Fruit fly (Drosophila melanogaster) whole organism, embryonic: ENCODE data around the gene Gip.
A peak's percentile ranks its signal among the peaks of the same experiment; 100 is the strongest.

Source experiments
- Awh ChIP-seq: fragments of 200-800 bp; sonication (Bioruptor generic); IDR thresholded peaks from 2 replicates; pipeline ENCODE4, ENCODE4 v1.3.6; 2022; ENCODE audit warnings: missing biosample characterization, missing genetic modification characterization
- CG10267 ChIP-seq: fragments of 200-800 bp; sonication (Bioruptor generic); optimal IDR thresholded peaks from 2 replicates; lab custom pipeline; 2018; ENCODE audit warnings: missing biosample characterization, mild to moderate bottlenecking, missing genetic modification characterization, moderate library complexity
- CG10274 ChIP-seq: fragments of 200-800 bp; sonication (Bioruptor generic); optimal IDR thresholded peaks from 3 replicates; lab custom pipeline; 2017; ENCODE audit warnings: missing biosample characterization, mild to moderate bottlenecking, missing genetic modification characterization
- CG10565 ChIP-seq: fragments of 200-800 bp; sonication (Bioruptor generic); optimal IDR thresholded peaks from 3 replicates; lab custom pipeline; 2016; ENCODE audit warnings: missing biosample characterization, mild to moderate bottlenecking, missing genetic modification characterization
- CG11504 ChIP-seq: fragments of 200-800 bp; sonication (Bioruptor generic); optimal IDR thresholded peaks from 3 replicates; lab custom pipeline; 2019; ENCODE audit warnings: missing biosample characterization, mild to moderate bottlenecking, missing genetic modification characterization, moderate library complexity
- CG12071 ChIP-seq: fragments of 200-800 bp; sonication (Bioruptor generic); optimal IDR thresholded peaks from 3 replicates; lab custom pipeline; 2018; ENCODE audit warnings: missing biosample characterization, mild to moderate bottlenecking, missing genetic modification characterization
- CG12219 ChIP-seq: fragments of 200-800 bp; sonication (Bioruptor generic); optimal IDR thresholded peaks from 3 replicates; lab custom pipeline; 2018; ENCODE audit warnings: missing biosample characterization, mild to moderate bottlenecking, missing genetic modification characterization
- CG13894 ChIP-seq: fragments of 200-800 bp; sonication (Bioruptor generic); optimal IDR thresholded peaks from 3 replicates; lab custom pipeline; 2018; ENCODE audit warnings: missing biosample characterization, mild to moderate bottlenecking, missing genetic modification characterization, moderate library complexity
- CG14050 ChIP-seq: fragments of 200-800 bp; sonication (Bioruptor generic); IDR thresholded peaks from 3 replicates; pipeline ENCODE4 v1.3.6; 2022; ENCODE audit warnings: missing biosample characterization, missing genetic modification characterization
- CG16813 ChIP-seq: fragments of 200-800 bp; sonication (Bioruptor generic); IDR thresholded peaks from 3 replicates; pipeline ENCODE4 v1.3.6; 2022; ENCODE audit warnings: missing biosample characterization, missing genetic modification characterization; ENCODE audit not compliant: partially characterized antibody
- CG1792 ChIP-seq: fragments of 200-800 bp; sonication (Bioruptor generic); optimal IDR thresholded peaks from 2 replicates; lab custom pipeline; 2016; ENCODE audit warnings: missing biosample characterization, missing genetic modification characterization
- CG18011 ChIP-seq: fragments of 200-800 bp; sonication (Bioruptor generic); optimal IDR thresholded peaks from 2 replicates; lab custom pipeline; 2017; ENCODE audit warnings: missing biosample characterization, missing genetic modification characterization, mild to moderate bottlenecking, moderate library complexity, missing genotype
- CG3065 ChIP-seq: fragments of 200-800 bp; sonication (Bioruptor generic); optimal IDR thresholded peaks from 2 replicates; lab custom pipeline; 2016; ENCODE audit warnings: missing biosample characterization, missing genetic modification characterization
- CG31388 ChIP-seq: fragments of 200-800 bp; sonication (Bioruptor generic); optimal IDR thresholded peaks from 2 replicates; lab custom pipeline; 2016; ENCODE audit warnings: missing biosample characterization, missing genetic modification characterization
- CG4730 ChIP-seq: fragments of 200-800 bp; sonication (Bioruptor generic); IDR thresholded peaks from 2 replicates; pipeline ENCODE4 v1.3.6; 2022; ENCODE audit warnings: missing biosample characterization, missing genetic modification characterization
- CG6654 ChIP-seq: fragments of 200-800 bp; sonication (Bioruptor generic); optimal IDR thresholded peaks from 2 replicates; lab custom pipeline; 2017; ENCODE audit warnings: missing biosample characterization, mild to moderate bottlenecking, missing genetic modification characterization
- CG7357 ChIP-seq: fragments of 200-800 bp; sonication (Bioruptor generic); IDR thresholded peaks from 3 replicates; pipeline ENCODE4 v1.3.6; 2022; ENCODE audit warnings: missing biosample characterization, missing genetic modification characterization
- CG9817 ChIP-seq: fragments of 200-800 bp; sonication (Bioruptor generic); optimal IDR thresholded peaks from 2 replicates; lab custom pipeline; 2018; ENCODE audit warnings: missing biosample characterization, mild to moderate bottlenecking, missing genetic modification characterization, moderate library complexity
- D ChIP-seq, 2 experiments: fragments of 200-800 bp in 1 of 2; fragments of >200 bp in 1 of 2; sonication (Bioruptor generic) in 1 of 2; optimal IDR thresholded peaks; 2 replicates in 1 of 2; 3 replicates in 1 of 2; lab custom pipeline; 2017; ENCODE audit warnings: mild to moderate bottlenecking in 1 of 2, missing biosample characterization in 1 of 2, missing genetic modification characterization in 1 of 2, missing genetic modification reagents in 1 of 2
- Dad ChIP-seq: fragments of 200-800 bp; sonication (Bioruptor generic); optimal IDR thresholded peaks from 3 replicates; lab custom pipeline; 2016; ENCODE audit warnings: missing biosample characterization, missing genetic modification characterization
- Dref ChIP-seq: fragments of 200-800 bp; sonication (Bioruptor generic); IDR thresholded peaks from 2 replicates; pipeline ENCODE4 v1.3.6; 2022; ENCODE audit warnings: missing biosample characterization, missing genetic modification characterization
- Drgx ChIP-seq: fragments of 200-800 bp; sonication (Bioruptor generic); IDR thresholded peaks from 2 replicates; pipeline ENCODE4 v1.3.6; 2022; ENCODE audit warnings: missing biosample characterization, missing genetic modification characterization
- E2f1 ChIP-seq: fragments of 200-800 bp; sonication (Bioruptor generic); IDR thresholded peaks from 2 replicates; pipeline ENCODE4 v1.3.6; 2022; ENCODE audit warnings: missing biosample characterization, missing genetic modification characterization
- Hand ChIP-seq: fragments of 200-800 bp; sonication (Bioruptor generic); optimal IDR thresholded peaks from 2 replicates; lab custom pipeline; 2017; ENCODE audit warnings: mild to moderate bottlenecking, missing biosample characterization, missing genetic modification reagents, missing genetic modification characterization
- Hmx ChIP-seq: fragments of 200-800 bp; sonication (Bioruptor generic); optimal IDR thresholded peaks from 2 replicates; lab custom pipeline; 2016; ENCODE audit warnings: missing biosample characterization, missing genetic modification characterization
- Hr39 ChIP-seq: fragments of >200 bp; optimal IDR thresholded peaks from 2 replicates; lab custom pipeline; 2017
- MESR4 ChIP-seq: fragments of 200-800 bp; sonication (Bioruptor generic); optimal IDR thresholded peaks from 2 replicates; lab custom pipeline; 2018; ENCODE audit warnings: missing biosample characterization, mild to moderate bottlenecking, missing genetic modification characterization, moderate library complexity
- Meics ChIP-seq: fragments of 200-800 bp; sonication (Bioruptor generic); optimal IDR thresholded peaks from 2 replicates; lab custom pipeline; 2017; ENCODE audit warnings: missing biosample characterization, mild to moderate bottlenecking, missing genetic modification characterization
- NC2α ChIP-seq: fragments of 200-800 bp; sonication (Bioruptor generic); optimal IDR thresholded peaks from 2 replicates; lab custom pipeline; 2016; ENCODE audit warnings: missing biosample characterization, missing genetic modification characterization
- NC2β ChIP-seq: fragments of 200-800 bp; sonication (Bioruptor generic); optimal IDR thresholded peaks from 2 replicates; lab custom pipeline; 2016; ENCODE audit warnings: missing biosample characterization, missing genetic modification characterization
- Usf ChIP-seq: fragments of 200-800 bp; sonication (Bioruptor generic); optimal IDR thresholded peaks from 2 replicates; lab custom pipeline; 2017; ENCODE audit warnings: missing genotype, missing biosample characterization, missing genetic modification characterization
- cato ChIP-seq: fragments of 200-800 bp; sonication (Bioruptor generic); optimal IDR thresholded peaks from 2 replicates; lab custom pipeline; 2016; ENCODE audit warnings: missing biosample characterization, missing genetic modification characterization, borderline replicate concordance
- corto ChIP-seq: fragments of 200-800 bp; sonication (Bioruptor generic); optimal IDR thresholded peaks from 2 replicates; lab custom pipeline; 2016; ENCODE audit warnings: missing biosample characterization, mild to moderate bottlenecking, missing genetic modification characterization, moderate library complexity
- croc ChIP-seq: fragments of 200-800 bp; sonication (Bioruptor generic); conservative IDR thresholded peaks from 3 replicates; pipeline ENCODE4 v1.3.6; 2022; ENCODE audit warnings: missing biosample characterization, missing genetic modification characterization
- dan ChIP-seq: fragments of 200-800 bp; sonication (Bioruptor generic); IDR thresholded peaks from 2 replicates; pipeline ENCODE4 v1.3.6; 2022; ENCODE audit warnings: missing biosample characterization, missing genetic modification characterization
- dimm ChIP-seq: fragments of 200-800 bp; sonication (Bioruptor generic); IDR thresholded peaks from 2 replicates; pipeline ENCODE4 v1.3.6; 2022; ENCODE audit warnings: missing biosample characterization, missing genetic modification characterization
- emc ChIP-seq: fragments of 200-800 bp; sonication (Bioruptor generic); optimal IDR thresholded peaks from 2 replicates; lab custom pipeline; 2016; ENCODE audit warnings: missing biosample characterization, missing genetic modification characterization
- gt ChIP-seq: fragments of 200-800 bp; sonication (Bioruptor generic); IDR thresholded peaks from 2 replicates; pipeline ENCODE4 v1.3.6; 2022; ENCODE audit warnings: missing biosample characterization, missing genetic modification characterization
- jumu ChIP-seq: fragments of 200-800 bp; sonication (Bioruptor generic); optimal IDR thresholded peaks from 3 replicates; lab custom pipeline; 2016; ENCODE audit warnings: missing biosample characterization, missing genetic modification characterization
- kah ChIP-seq: fragments of 200-800 bp; sonication (Bioruptor generic); optimal IDR thresholded peaks from 2 replicates; lab custom pipeline; 2018; ENCODE audit warnings: missing biosample characterization, mild to moderate bottlenecking, missing genetic modification characterization
- knrl ChIP-seq: fragments of 200-800 bp; sonication (Bioruptor generic); IDR thresholded peaks from 3 replicates; pipeline ENCODE4 v1.3.6; 2022; ENCODE audit warnings: missing biosample characterization, missing genetic modification characterization; ENCODE audit not compliant: partially characterized antibody
- mld ChIP-seq: fragments of 200-800 bp; sonication (Bioruptor generic); IDR thresholded peaks from 3 replicates; pipeline ENCODE4 v1.3.6; 2022; ENCODE audit warnings: missing biosample characterization, missing genetic modification characterization; ENCODE audit not compliant: partially characterized antibody
- odd ChIP-seq: fragments of 200-800 bp; sonication (Bioruptor generic); optimal IDR thresholded peaks from 2 replicates; lab custom pipeline; 2017; ENCODE audit warnings: missing biosample characterization, mild to moderate bottlenecking, missing genetic modification characterization
- p53 ChIP-seq: fragments of 200-800 bp; sonication (Bioruptor generic); optimal IDR thresholded peaks from 2 replicates; lab custom pipeline; 2016; ENCODE audit warnings: missing biosample characterization, missing genetic modification characterization
- rib ChIP-seq: fragments of 200-800 bp; sonication (Bioruptor generic); IDR thresholded peaks from 2 replicates; pipeline ENCODE4 v1.3.6; 2022; ENCODE audit warnings: missing biosample characterization, missing genetic modification characterization
- sens-2 ChIP-seq: fragments of 200-800 bp; sonication (Bioruptor generic); IDR thresholded peaks from 2 replicates; pipeline ENCODE4 v1.3.6; 2022; ENCODE audit warnings: missing biosample characterization, missing genetic modification characterization
- tna ChIP-seq: fragments of 200-800 bp; sonication (Bioruptor generic); IDR thresholded peaks from 2 replicates; pipeline ENCODE4 v1.3.6; 2022; ENCODE audit warnings: missing biosample characterization, missing genetic modification characterization; ENCODE audit not compliant: partially characterized antibody
- vvl ChIP-seq: fragments of 200-800 bp; sonication (Bioruptor generic); IDR thresholded peaks from 2 replicates; pipeline ENCODE4 v1.3.6; 2022; ENCODE audit warnings: missing biosample characterization, missing genetic modification characterization
- zen ChIP-seq: fragments of 200-800 bp; sonication (Bioruptor generic); optimal IDR thresholded peaks from 3 replicates; lab custom pipeline; 2018; ENCODE audit warnings: missing biosample characterization, mild to moderate bottlenecking, missing genetic modification characterization, moderate library complexity
- zfh1 ChIP-seq: fragments of 200-800 bp; sonication (Bioruptor generic); IDR thresholded peaks from 3 replicates; pipeline ENCODE4 v1.3.6; 2022; ENCODE audit warnings: missing biosample characterization, missing genetic modification characterization

The Gip gene

DNA sequence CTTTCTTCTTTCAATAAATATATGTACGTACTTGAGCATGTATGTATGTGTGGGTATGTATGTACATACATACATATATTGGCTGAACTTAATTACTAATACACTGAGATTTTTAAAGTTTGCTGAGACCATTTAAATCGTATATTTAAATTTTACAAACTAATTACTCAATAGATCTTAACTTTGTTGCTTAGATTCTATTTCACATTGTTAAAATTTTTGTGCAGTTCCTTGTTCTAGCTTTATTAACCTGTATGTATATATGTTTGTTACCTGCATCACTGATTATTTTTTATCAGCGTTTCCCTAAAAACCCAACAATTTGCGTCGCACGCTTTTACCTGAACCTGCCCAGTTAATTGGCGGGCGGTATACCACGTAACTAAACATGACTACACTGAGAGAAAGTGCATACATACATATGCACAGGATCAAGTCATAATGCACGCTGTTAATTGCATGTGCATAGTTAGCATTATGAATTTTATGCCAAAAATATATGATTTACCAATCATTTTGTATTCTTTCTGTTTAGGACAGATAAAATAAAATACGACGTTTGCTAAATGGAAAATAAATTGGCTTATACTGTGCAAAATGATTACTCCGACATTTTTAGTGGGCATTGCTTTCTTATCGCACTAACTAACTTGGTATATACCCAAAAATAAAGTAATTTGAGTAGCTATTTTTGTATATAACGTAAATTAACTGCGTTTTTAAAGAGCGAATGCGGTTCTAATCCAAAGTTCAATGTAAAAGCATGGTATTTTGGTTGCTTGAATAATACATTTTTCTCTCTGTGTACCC lies 33.1 kb upstream of the Gip start (continued):
- no peak for TF ChIP-seq NC2β (GFP tag; lab: Kevin White, UChicago)
- TF ChIP-seq CG31388 (GFP tag; lab: Kevin White, UChicago): no peak
- TF ChIP-seq p53 (GFP tag; lab: Kevin White, UChicago): no peak
- no peak; the same call in 1 of the 2 replicates for TF ChIP-seq Drgx (GFP tag; lab: Robert Waterston, UW)
- TF ChIP-seq CG7357 (GFP tag; lab: Robert Waterston, UW): no peak
- no peak for TF ChIP-seq E2f1
- TF ChIP-seq Hmx: peak; percentile 13
- no peak for TF ChIP-seq CG4730
- no peak for TF ChIP-seq emc (GFP tag; lab: Kevin White, UChicago)
- TF ChIP-seq CG3065 (GFP tag; lab: Kevin White, UChicago): no peak
- TF ChIP-seq Hr39 (lab: Kevin White, UChicago): no peak
- TF ChIP-seq dimm (GFP tag; lab: Robert Waterston, UW): no peak
- TF ChIP-seq Awh (GFP tag; lab: Robert Waterston, UW): no peak
- no peak for TF ChIP-seq zfh1
- TF ChIP-seq cato: no peak
- TF ChIP-seq tna (GFP tag; lab: Robert Waterston, UW): no peak
- no peak for TF ChIP-seq CG10274 (GFP tag; lab: Kevin White, UChicago)
- TF ChIP-seq corto (GFP tag; lab: Kevin White, UChicago): no peak
- peak; percentile 2 for TF ChIP-seq CG12219 (GFP tag; lab: Kevin White, UChicago)
- TF ChIP-seq D (optimal IDR thresholded peaks at IDR 0.05; lab: Kevin White, UChicago): no peak
- peak; percentile 27 for TF ChIP-seq D (GFP tag; optimal IDR thresholded peaks at IDR 0.05; lab: Kevin White, UChicago)
- TF ChIP-seq CG18011 (GFP tag; lab: Kevin White, UChicago): no peak
- TF ChIP-seq Dref: no peak
- TF ChIP-seq CG14050: no peak
- no peak for TF ChIP-seq CG10267 (tag; lab: Kevin White, UChicago)
- no peak for TF ChIP-seq Dad (GFP tag; lab: Kevin White, UChicago)
- TF ChIP-seq knrl: no peak
- no peak for TF ChIP-seq CG1792 (GFP tag; lab: Kevin White, UChicago)
- peak; percentile 4 for TF ChIP-seq CG10565 (GFP tag; lab: Kevin White, UChicago)
- TF ChIP-seq CG12071 (GFP tag; lab: Kevin White, UChicago): no peak
- peak; percentile 1 for TF ChIP-seq jumu
- no peak for TF ChIP-seq gt (GFP tag; lab: Robert Waterston, UW)
- TF ChIP-seq rib (GFP tag; lab: Robert Waterston, UW): no peak
- no peak for TF ChIP-seq odd (GFP tag; lab: Kevin White, UChicago)
- peak; percentile 32 for TF ChIP-seq Meics (GFP tag; lab: Kevin White, UChicago)
- TF ChIP-seq Usf (GFP tag; lab: Kevin White, UChicago): no peak
- TF ChIP-seq CG9817 (tag; lab: Kevin White, UChicago): no peak
- no peak for TF ChIP-seq croc (GFP tag; lab: Robert Waterston, UW)
- peak; percentile 64 for TF ChIP-seq CG11504 (tag; lab: Kevin White, UChicago)
- TF ChIP-seq vvl: no peak
- no peak for TF ChIP-seq Hand (GFP tag; lab: Kevin White, UChicago)
- TF ChIP-seq mld (GFP tag; lab: Robert Waterston, UW): no peak
- no peak for TF ChIP-seq sens-2 (GFP tag; lab: Robert Waterston, UW)
- TF ChIP-seq CG6654: no peak
- TF ChIP-seq NC2α (GFP tag; lab: Kevin White, UChicago): no peak
- TF ChIP-seq MESR4 (GFP tag; lab: Kevin White, UChicago): no peak
- TF ChIP-seq dan (GFP tag; lab: Robert Waterston, UW): no peak
- no peak for TF ChIP-seq zen
- no peak for TF ChIP-seq kah (GFP tag; lab: Kevin White, UChicago)
- no peak for TF ChIP-seq CG13894
- TF ChIP-seq CG16813 (GFP tag; lab: Robert Waterston, UW): no peak
